Fruit fly (Drosophila melanogaster) whole organism, larva: ENCODE results near the gene CG31445.

ENCODE experiments used
- noc ChIP-seq: fragments of 200-800 bp; sonication (Bioruptor generic); optimal IDR thresholded peaks from 3 replicates; lab custom pipeline; 2019; ENCODE audit warnings: missing biosample characterization, mild to moderate bottlenecking, missing genetic modification characterization, moderate library complexity

CG31445 gene

DNA sequence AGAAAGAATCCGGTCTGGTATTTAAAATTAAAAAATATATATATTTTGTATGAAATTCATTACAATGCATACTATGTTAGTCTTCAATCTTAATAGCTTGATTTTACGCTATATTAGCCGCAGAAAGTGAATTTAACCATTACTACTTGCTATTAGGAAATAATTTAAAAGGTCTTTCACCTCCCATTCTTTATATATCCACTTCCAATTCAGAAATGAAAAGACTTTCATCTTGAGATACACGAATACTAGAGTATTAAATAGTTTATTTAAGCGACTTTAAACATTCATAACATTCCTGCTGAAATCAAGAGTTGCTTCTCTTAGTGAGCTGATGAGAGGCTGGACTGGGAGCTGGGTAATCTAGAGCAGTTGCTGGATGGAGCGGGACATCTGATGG lies at the start of gene CG31445:
Gene CG31445 (minus strand): TSS at position 101 of the 400 bp plus-strand sequence.
- no peak for TF ChIP-seq noc (tag; lab: Kevin White, UChicago)

DNA sequence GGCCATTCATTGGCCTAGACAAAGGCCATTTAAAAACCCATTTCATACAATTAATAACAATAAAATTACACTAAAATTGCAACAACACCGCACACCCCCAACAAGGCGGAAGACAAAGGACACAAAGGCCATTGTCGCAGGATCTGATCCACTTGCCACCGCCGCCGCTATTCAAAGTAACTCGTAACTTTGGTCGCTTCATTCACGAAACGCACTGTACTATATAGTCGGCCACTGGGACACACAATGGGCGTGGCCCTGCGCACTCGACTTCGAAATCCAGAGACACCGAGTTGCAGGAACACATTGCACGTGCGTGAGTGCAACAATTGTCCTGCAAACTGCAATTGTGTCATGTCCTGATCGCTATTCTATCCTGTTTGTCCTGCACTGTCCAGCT lies 48.8 kb upstream of the CG31445 start:
- no peak for TF ChIP-seq noc (tag; lab: Kevin White, UChicago)

DNA sequence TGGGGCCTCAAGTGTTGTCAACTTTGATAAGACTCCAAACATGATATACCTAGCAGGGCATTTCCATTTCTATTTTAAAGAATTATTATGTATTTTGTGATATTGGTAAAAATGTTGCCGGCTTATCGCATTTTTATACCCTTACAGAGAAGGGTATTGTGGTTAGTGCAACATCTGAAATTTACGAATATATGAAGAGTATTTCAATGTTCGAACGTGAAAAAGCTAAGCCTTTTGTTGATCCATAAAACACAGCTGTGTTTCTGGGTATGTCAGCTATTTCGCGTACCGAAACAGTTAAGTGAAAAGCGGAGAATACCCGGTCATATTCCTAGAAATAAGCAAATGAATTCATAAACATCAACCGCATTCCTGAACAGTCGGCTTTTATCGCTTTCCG lies 47.3 kb upstream of the CG31445 start:
- TF ChIP-seq noc (tag; lab: Kevin White, UChicago), result no peak

DNA sequence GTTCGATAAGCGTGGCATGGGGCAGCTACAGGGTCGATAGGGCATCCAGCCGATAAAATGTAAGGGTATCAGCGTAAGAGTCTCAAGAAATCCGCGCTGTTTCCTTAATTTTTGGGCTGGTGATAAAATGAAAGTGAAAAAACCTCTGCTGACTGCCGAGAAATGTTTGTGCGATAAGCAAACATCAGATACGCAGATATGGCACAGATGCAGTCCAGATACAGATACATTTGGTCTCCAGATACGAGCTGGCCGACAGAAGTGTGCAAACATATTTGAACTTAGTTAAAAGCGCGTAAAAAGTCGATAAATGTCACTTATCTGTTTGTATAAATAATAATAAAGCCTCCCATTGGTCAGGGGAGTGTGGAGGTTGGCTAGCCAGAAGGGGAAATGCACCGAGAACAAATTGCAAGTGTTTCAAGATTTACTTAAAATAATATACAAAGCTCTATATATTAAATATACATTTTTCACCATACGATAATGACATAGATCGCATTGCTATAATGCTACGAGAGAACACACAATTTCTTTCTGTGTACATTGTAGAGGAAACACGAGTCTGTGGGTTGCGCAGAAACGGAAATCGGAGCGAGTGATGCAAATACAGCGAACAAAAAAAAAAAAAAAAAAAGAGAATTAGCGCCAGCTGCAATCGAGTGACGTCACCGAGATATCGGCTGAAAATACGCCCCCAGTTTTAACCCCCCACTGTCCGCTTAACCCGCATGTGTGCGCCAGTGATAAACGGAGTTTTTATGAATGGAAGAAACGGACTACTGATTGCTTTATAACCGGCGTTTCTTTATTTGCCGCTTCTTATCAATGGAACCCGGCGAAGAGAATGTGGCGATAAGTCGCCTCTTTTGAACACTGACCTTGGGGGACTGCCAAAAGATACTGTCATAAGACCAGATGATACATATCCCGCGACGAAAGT lies 46.2 kb upstream of the CG31445 start:
- no peak for TF ChIP-seq noc (tag; lab: Kevin White, UChicago)

DNA sequence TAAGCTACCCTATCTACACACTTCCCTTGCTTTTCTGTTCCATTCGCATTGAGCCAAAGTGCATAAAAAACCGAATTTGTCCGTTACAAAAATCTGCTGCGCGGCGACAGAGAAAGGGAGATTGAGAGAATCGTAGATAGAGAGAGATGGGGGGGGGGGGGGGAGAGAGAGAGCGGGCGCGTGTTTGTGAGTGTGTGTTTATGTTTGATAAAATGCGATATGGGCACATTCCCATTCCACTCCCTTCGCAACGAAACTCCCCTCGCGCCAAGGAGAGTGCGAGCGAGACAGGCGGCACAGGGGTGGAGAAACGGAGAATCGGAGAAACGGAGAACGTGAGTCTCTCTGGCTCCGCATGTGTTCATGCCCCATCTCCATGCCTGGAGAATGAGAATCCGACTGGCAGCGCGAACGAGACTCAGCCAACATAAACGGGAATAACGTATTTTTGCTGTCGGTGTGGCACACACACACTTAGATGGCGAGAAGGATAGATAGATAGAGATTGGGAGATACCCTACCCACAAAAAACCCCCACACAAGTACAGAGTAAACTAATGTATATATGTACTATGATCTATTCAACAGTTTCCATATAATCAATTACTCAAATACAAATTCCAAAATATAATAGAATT lies 42.8 kb upstream of the CG31445 start:
- TF ChIP-seq noc (tag; lab: Kevin White, UChicago), result no peak

DNA sequence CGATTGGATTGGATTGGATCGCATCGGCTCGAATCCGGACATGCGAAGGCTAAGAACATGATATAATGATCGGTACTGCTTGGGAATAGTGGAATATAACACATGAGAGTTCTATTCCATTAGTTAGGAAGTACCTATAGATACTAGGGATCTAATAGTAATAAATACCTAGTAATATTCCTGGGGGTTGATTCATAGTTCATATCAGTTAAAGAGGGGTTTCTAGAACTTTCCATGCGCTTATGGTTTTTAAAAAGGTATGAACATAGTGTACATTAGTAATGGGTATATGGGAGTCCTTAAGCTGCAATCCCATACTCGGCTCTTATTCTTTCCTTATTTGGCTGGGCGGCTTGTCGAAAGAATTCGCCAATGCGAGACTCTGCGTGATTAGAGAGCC lies 39.7 kb upstream of the CG31445 start:
- TF ChIP-seq noc (tag; lab: Kevin White, UChicago), result no peak

DNA sequence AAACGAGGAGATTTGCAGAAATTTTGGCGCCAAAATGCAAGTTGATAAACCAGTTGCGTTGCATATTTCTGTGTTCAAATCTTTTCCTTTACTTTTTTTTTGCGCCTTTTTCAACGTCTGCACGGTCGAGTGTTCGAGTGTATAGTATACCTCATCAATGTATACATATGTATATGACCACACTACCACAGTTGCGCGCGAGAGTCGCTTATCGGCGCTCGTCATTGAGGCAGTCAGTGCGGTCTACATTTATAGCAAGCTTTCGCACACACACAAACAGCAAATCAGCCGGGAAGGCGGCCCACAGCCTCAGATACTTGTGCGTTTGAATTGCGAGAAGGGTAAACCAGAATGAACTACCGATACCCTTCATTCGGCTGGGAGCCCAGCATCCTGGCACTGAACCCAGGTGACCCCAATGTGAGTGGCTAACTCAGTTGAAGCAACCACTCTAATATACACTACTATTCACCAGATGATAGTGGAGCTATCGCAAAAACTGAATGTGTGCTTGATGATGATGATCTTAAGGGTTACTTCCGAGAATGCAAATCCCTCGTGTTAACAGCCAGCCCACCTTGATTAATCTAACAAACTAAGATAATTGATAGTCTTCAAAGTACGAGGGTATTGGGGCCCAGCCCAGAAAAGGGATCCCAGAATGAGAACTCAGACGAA lies 38.5 kb upstream of the CG31445 start:
- TF ChIP-seq noc (tag; lab: Kevin White, UChicago), result no peak

DNA sequence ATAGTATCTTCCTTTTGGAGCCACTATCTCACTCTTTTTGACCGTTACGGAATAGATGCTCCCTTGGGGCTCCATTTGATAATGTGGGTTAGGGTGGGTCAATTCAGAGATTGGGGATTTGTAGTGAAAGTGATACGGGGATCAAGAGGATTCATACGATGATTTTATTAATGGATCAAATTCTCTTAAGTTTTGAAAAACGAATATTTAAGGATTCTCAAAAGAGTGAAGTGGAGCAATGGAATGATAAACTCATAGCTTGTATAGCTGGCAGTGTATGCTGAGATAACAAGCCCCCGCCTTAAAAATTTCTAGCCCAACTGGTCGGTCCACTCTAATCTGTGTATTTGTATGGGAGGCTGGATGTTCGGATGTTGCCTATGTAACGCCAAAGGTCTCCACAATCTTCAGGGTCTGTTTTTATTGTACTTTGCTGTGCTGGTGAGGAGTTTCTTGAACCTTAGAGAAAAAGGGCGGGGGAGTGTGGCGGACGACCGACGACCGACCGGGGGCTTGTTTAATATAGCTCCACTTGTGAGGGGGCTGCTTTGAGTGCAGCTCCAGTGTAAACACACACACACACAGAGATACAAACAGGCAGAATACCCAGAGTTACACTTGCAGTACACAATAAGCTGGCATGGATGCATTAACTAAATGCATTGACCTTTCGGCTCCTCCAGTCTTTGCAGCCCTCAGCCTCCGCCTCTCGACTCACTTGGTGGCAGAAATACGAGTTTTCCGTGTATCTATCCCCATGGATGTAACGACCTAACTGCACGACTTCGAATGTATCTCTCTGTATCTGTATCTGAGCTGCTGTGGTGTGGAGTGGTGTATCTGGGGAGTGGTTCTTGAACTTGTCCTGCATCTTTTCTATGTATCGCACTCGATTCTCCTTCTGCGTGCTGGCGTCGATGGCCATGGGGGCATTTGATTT lies 36.3 kb upstream of the CG31445 start:
- no peak for TF ChIP-seq noc (tag; lab: Kevin White, UChicago)

DNA sequence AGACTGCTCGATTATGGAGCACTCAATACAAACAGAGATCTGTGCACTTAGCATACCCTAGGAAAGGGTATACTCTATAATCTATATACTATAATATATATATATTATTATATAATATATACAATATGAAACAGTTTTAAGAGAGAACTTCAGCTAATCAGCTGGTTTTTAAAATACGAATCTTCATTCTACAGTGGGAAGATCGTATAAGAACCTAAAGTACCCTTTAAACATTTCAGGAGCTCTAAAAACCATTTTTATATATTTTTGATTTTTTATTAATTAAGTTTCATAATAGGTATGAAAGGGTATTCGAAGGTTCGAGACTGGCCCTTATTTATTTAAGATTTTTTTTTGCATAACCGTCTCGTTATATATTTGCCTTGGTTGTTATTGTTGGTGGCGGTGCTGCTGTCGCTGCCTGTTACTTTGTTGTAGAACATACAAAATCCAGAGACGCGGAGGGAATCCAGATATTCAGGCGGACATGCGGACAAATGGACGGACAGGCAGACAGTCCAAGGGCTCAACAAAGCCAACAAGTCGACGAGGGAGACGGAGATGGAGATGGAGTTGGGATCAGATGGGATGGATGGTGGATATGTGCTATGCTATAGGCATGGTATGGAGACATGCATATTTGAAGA lies 35.1 kb upstream of the CG31445 start:
- TF ChIP-seq noc (tag; lab: Kevin White, UChicago), result no peak

DNA sequence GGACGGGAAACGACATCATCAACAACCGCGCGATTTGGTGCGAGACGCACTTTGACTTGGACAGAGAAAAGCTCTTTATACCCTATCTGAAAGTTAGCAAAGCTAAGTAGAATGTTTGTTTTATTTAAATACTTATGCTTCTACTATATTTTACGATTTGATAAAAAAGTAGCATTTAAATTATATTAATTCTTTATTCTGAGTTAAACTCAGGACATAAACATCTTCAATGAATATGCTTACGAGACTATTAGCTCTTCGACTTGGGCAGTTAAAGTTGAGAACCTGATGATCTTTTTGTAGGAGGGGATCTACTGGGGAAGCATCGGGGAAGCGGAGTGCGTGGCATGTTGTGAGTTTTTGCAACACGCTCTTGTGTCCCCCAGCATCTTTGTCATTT lies 33.1 kb upstream of the CG31445 start:
- no peak for TF ChIP-seq noc (tag; lab: Kevin White, UChicago)

DNA sequence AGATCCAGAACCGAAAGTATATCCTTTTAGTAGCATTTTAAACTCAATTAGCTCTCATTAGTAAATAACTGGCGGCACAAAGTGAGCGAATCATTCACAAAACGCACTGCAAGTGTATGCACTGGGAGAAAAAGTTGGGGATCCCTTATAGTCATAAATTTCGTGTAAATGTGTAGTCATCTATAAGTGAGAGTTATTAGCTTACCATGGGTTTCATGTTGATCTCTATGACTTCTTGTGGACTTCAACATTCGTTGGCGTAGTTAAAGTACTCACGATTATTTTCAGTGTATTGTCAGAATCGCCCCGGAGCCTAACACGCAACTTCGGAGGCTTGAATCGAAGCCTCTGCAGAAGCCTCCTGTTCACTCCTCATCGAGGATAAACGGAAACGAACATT lies 32.4 kb upstream of the CG31445 start:
- TF ChIP-seq noc (tag; lab: Kevin White, UChicago), result no peak

DNA sequence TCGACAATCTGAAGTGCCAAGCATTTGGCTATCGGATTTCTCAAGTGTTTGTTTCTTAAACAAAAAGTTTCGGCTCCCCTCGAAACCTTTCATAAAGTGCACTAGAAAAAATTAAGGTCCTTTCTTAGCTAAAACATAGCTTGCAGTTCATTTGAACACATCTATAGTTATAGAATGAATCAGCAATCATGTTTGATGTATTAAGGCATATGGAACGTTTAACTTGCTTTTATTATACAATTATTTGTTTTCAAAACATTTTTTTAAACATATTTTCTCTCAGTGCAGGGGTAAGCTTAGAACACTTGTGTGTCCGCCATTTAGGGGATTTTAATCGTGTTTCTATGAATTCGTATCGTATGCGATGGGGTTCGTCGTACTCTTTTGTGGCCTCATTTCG lies 30.0 kb upstream of the CG31445 start:
- no peak for TF ChIP-seq noc (tag; lab: Kevin White, UChicago)

DNA sequence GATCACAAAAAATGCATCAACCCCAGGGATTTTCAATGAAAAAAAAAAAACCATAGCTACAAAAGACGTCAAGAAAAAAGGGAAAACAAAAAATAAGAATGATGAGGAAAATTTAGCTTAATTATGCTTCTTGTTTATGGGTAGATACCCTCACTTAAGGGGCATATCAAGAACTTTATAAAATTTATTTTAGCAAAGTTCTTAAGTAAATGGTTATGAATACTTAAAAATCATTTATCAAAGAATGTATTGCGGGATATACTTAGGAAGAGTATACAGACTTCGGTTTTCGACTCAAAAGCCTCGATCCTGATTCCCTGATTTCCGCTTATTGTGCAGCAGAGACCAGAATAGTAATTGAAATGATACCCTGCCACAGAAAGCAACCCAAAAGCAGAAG lies 28.4 kb upstream of the CG31445 start:
- TF ChIP-seq noc (tag; lab: Kevin White, UChicago), result no peak

DNA sequence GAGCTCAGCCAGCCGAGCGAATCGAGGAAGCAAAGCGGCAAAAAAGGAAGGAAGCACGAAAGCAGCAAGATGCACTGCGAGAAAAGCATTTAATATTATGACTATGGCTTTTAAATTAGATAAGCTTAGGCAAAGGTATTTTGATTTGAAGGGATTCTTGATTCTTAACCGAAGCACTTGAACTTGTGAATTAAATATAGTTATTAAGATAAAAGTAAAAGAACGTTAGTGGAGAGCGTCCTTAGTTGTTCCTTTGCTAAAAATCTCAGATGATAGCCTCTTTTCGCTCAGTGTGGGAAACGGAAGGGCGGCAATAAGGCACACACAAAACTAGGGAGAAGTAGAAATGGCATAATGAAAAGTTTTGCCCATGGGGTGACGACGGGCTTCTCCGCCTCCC lies 24.6 kb upstream of the CG31445 start:
- TF ChIP-seq noc (tag; lab: Kevin White, UChicago), result no peak

DNA sequence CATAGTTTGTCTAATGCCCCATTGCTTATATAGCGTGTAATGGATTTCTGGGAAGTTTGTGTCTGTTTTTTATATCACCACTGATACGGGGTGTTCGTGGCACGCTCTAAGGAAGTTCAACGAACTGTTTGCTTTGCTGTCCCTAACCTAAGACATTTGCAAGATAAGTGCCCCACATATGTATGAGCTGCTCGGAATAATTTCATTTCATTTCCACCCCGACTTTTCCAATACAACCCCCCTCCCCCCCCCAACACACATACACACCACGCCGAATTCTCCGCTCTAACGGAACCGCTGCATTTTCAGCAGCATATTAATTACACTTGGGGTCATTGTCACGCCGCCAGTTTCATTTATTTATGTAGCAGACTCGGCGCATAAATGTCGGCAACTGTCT lies 23.4 kb upstream of the CG31445 start:
- no peak for TF ChIP-seq noc (tag; lab: Kevin White, UChicago)
